Worm (Caenorhabditis elegans) whole organism, late embryonic: ENCODE measurements around the gene col-161.
A peak's percentile ranks its signal among the peaks of the same experiment; 100 is the strongest.

Experiments
- K09A11.1 ChIP-seq: sonication (generic microtip); optimal IDR thresholded peaks from 2 replicates; lab custom pipeline; 2017; ENCODE audit warnings: antibody characterized with exemption, mild to moderate bottlenecking, missing genetic modification characterization, missing compliant biosample characterization; ENCODE audit not compliant: insufficient read depth
- ahr-1 ChIP-seq: sonication (generic microtip); optimal IDR thresholded peaks from 2 replicates; lab custom pipeline; 2016; ENCODE audit warnings: missing genetic modification characterization, missing compliant biosample characterization
- ama-1 ChIP-seq: fragments of 150-350 bp; optimal IDR thresholded peaks from 2 replicates; lab custom pipeline; 2014
- ceh-14 ChIP-seq: sonication (generic microtip); optimal IDR thresholded peaks from 2 replicates; lab custom pipeline; 2016; ENCODE audit warnings: missing genotype, missing genetic modification characterization, missing compliant biosample characterization
- ceh-18 ChIP-seq: sonication (generic microtip); optimal IDR thresholded peaks from 2 replicates; lab custom pipeline; 2016; ENCODE audit warnings: missing genetic modification characterization, missing compliant biosample characterization
- ceh-19 ChIP-seq: fragments of 200-800 bp; sonication (Bioruptor generic); optimal IDR thresholded peaks from 2 replicates; lab custom pipeline; 2018; ENCODE audit warnings: mild to moderate bottlenecking, missing genetic modification characterization, missing compliant biosample characterization
- ceh-22 ChIP-seq: sonication (generic microtip); optimal IDR thresholded peaks from 2 replicates; lab custom pipeline; 2017; ENCODE audit warnings: missing biosample characterization, missing genetic modification characterization
- ceh-30 ChIP-seq: fragments of 150-350 bp; optimal IDR thresholded peaks from 2 replicates; lab custom pipeline; 2014; ENCODE audit warnings: missing biosample characterization, missing genetic modification characterization
- ceh-31 ChIP-seq: sonication (generic microtip); optimal IDR thresholded peaks from 2 replicates; lab custom pipeline; 2016; ENCODE audit warnings: missing genetic modification characterization, missing compliant biosample characterization
- ceh-34 ChIP-seq: sonication (generic microtip); optimal IDR thresholded peaks from 2 replicates; lab custom pipeline; 2016; ENCODE audit warnings: mild to moderate bottlenecking, missing genetic modification characterization, missing compliant biosample characterization
- ceh-6 ChIP-seq: fragments of 200-800 bp; sonication (Bioruptor generic); optimal IDR thresholded peaks from 2 replicates; lab custom pipeline; 2018; ENCODE audit warnings: mild to moderate bottlenecking, missing genetic modification characterization, missing compliant biosample characterization
- che-1 ChIP-seq: sonication (generic microtip); optimal IDR thresholded peaks from 2 replicates; lab custom pipeline; 2016; ENCODE audit warnings: mild to moderate bottlenecking, missing genetic modification characterization, missing compliant biosample characterization
- dve-1 ChIP-seq: sonication (generic microtip); optimal IDR thresholded peaks from 2 replicates; lab custom pipeline; 2017; ENCODE audit warnings: antibody characterized with exemption, mild to moderate bottlenecking, missing genetic modification characterization, missing compliant biosample characterization
- ets-4 ChIP-seq: sonication (generic microtip); optimal IDR thresholded peaks from 2 replicates; lab custom pipeline; 2016; ENCODE audit warnings: missing genetic modification characterization, missing compliant biosample characterization
- eyg-1 ChIP-seq: sonication (generic microtip); optimal IDR thresholded peaks from 2 replicates; lab custom pipeline; 2016; ENCODE audit warnings: missing genotype, missing genetic modification characterization, missing compliant biosample characterization
- fkh-6 ChIP-seq: sonication (generic microtip); optimal IDR thresholded peaks from 2 replicates; lab custom pipeline; 2016; ENCODE audit warnings: missing genetic modification characterization, missing compliant biosample characterization
- hlh-15 ChIP-seq: sonication (generic microtip); optimal IDR thresholded peaks from 2 replicates; lab custom pipeline; 2016; ENCODE audit warnings: missing genetic modification characterization, missing compliant biosample characterization
- hlh-6 ChIP-seq: sonication (generic microtip); optimal IDR thresholded peaks from 2 replicates; lab custom pipeline; 2016; ENCODE audit warnings: missing genotype, missing genetic modification characterization, missing compliant biosample characterization
- hlh-8 ChIP-seq: sonication (generic microtip); optimal IDR thresholded peaks from 2 replicates; lab custom pipeline; 2016; ENCODE audit warnings: missing genotype, missing genetic modification characterization, missing compliant biosample characterization
- lim-6 ChIP-seq: sonication (generic microtip); optimal IDR thresholded peaks from 2 replicates; lab custom pipeline; 2016; ENCODE audit warnings: missing genetic modification characterization, missing compliant biosample characterization
- nfya-1 ChIP-seq: sonication (generic microtip); optimal IDR thresholded peaks from 2 replicates; lab custom pipeline; 2017; ENCODE audit warnings: missing genetic modification characterization, mild to moderate bottlenecking, missing compliant biosample characterization, antibody characterized with exemption, moderate library complexity
- npax-4 ChIP-seq: sonication (generic microtip); optimal IDR thresholded peaks from 2 replicates; lab custom pipeline; 2016; ENCODE audit warnings: missing genetic modification characterization, missing compliant biosample characterization
- pag-3 ChIP-seq: sonication (generic microtip); optimal IDR thresholded peaks from 2 replicates; lab custom pipeline; 2016; ENCODE audit warnings: missing compliant biosample characterization, missing genetic modification characterization, borderline replicate concordance
- pax-1 ChIP-seq: fragments of 150-350 bp; optimal IDR thresholded peaks from 2 replicates; lab custom pipeline; 2014; ENCODE audit warnings: missing biosample characterization, missing genetic modification characterization
- pqm-1 ChIP-seq: sonication (generic microtip); optimal IDR thresholded peaks from 2 replicates; lab custom pipeline; 2016; ENCODE audit warnings: missing genetic modification characterization, missing compliant biosample characterization
- ref-2 ChIP-seq: sonication (generic microtip); optimal IDR thresholded peaks from 2 replicates; lab custom pipeline; 2016; ENCODE audit warnings: missing genetic modification characterization, missing compliant biosample characterization
- rnt-1 ChIP-seq: sonication (generic microtip); optimal IDR thresholded peaks from 2 replicates; lab custom pipeline; 2016; ENCODE audit warnings: missing genetic modification characterization, missing compliant biosample characterization
- sdc-2 ChIP-seq: sonication (generic microtip); optimal IDR thresholded peaks from 2 replicates; lab custom pipeline; 2016; ENCODE audit warnings: missing genotype, missing genetic modification characterization, missing compliant biosample characterization
- sox-4 ChIP-seq: sonication (generic microtip); optimal IDR thresholded peaks from 2 replicates; lab custom pipeline; 2017; ENCODE audit warnings: mild to moderate bottlenecking, missing genetic modification characterization, inconsistent platforms, missing compliant biosample characterization
- syd-9 ChIP-seq: sonication (generic microtip); optimal IDR thresholded peaks from 2 replicates; lab custom pipeline; 2016; ENCODE audit warnings: mild to moderate bottlenecking, missing genetic modification characterization, moderate library complexity, missing compliant biosample characterization
- tbx-7 ChIP-seq: sonication (generic microtip); optimal IDR thresholded peaks from 2 replicates; lab custom pipeline; 2016; ENCODE audit warnings: missing genotype, missing genetic modification characterization, missing compliant biosample characterization
- ttx-3 ChIP-seq: sonication (generic microtip); optimal IDR thresholded peaks from 2 replicates; lab custom pipeline; 2016; ENCODE audit warnings: missing genetic modification reagents, missing genetic modification characterization, missing compliant biosample characterization
- unc-3 ChIP-seq, 2 experiments: fragments of 200-800 bp in 1 of 2; sonication (Bioruptor generic) in 1 of 2; sonication (generic microtip) in 1 of 2; conservative IDR thresholded peaks in 1 of 2; optimal IDR thresholded peaks in 1 of 2; 2 replicates each; pipeline versions ENCODE4 v1.3.6 to Lab custom; 2016 to 2022; ENCODE audit warnings: missing compliant biosample characterization in 2 of 2, missing genetic modification characterization in 2 of 2, missing genetic modification reagents in 1 of 2
- unc-55 ChIP-seq: sonication (generic microtip); optimal IDR thresholded peaks from 2 replicates; lab custom pipeline; 2017; ENCODE audit warnings: missing biosample characterization, missing genetic modification reagents, missing genetic modification characterization
- unc-86 ChIP-seq: sonication (generic microtip); optimal IDR thresholded peaks from 2 replicates; lab custom pipeline; 2016; ENCODE audit warnings: missing genetic modification characterization, missing compliant biosample characterization

The col-161 gene

ce11 chrV:13351773-13352172 lies 34.0 kb upstream of the col-161 start:
- TF ChIP-seq unc-55 (GFP tag; lab: Kevin White, UChicago) (peak; percentile 31), hlh-15 (tag; lab: Kevin White, UChicago) (no peak)

- TF ChIP-seq lim-6 (tag; lab: Kevin White, UChicago) (no peak), rnt-1 (no peak), npax-4 (tag; lab: Kevin White, UChicago) (no peak), unc-86 (no peak), ceh-14 (tag; lab: Kevin White, UChicago) (no peak), sox-4 (no peak), ceh-19 (GFP tag; lab: Kevin White, UChicago) (no peak), hlh-6 (tag; lab: Kevin White, UChicago) (no peak), pqm-1 (tag; lab: Kevin White, UChicago) (no peak), pax-1 (no peak), ceh-22 (tag; lab: Kevin White, UChicago) (no peak), hlh-8 (tag; lab: Kevin White, UChicago) (no peak)
- TF ChIP-seq, all 69 proteins: peak for 0
Observed at ce11 chrV:13350302-13350701, 32.5 kb upstream of the col-161 start.

DNA sequence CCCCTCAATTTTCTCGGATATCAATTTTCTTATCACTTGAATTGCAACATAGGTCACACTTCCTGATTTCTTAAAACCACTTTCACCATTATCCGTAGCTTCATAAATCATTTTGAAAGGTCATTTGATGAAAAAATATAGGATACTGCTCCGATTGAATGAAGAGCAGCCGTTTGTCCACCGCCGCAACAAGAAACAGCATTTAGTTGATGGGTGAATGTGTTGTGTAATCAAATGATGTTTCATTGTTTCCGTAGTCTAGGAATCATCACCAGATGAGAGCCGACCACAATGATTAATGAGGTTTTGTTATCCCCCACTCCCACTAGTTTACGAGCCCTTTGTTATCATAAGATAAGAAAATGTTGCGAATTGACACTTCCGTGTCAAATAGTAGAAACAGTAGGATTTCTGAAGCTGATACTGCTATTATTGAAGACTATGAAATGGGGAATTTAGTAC lies 28.1 kb upstream of the col-161 start, which contains the start of gene twk-43:
twk-43 (plus strand) TSS at position 412 of the 462 bp plus-strand sequence.
- TF ChIP-seq ceh-30 (tag; lab: Kevin White, UChicago) = no peak
- TF ChIP-seq unc-86 = no peak
- peak; percentile 64 for TF ChIP-seq rnt-1
- TF ChIP-seq tbx-7 (tag; lab: Kevin White, UChicago) = no peak
- no peak for TF ChIP-seq syd-9
- TF ChIP-seq ceh-18 (tag; lab: Kevin White, UChicago) = peak; percentile 32
- TF ChIP-seq ref-2 (tag; lab: Kevin White, UChicago) = no peak
- TF ChIP-seq unc-55 (GFP tag; lab: Kevin White, UChicago) = peak; percentile 43

ce11 chrV:13342235-13342634 lies 24.4 kb upstream of the col-161 start:
- no peak for TF ChIP-seq ahr-1 (tag; lab: Kevin White, UChicago)
- no peak for TF ChIP-seq ceh-6
- no peak for TF ChIP-seq ceh-31 (tag; lab: Kevin White, UChicago)
- TF ChIP-seq fkh-6 (tag; lab: Kevin White, UChicago) = no peak
- TF ChIP-seq sdc-2 (tag; lab: Kevin White, UChicago) = no peak
- TF ChIP-seq nfya-1 (tag; lab: Kevin White, UChicago) = no peak
- no peak for TF ChIP-seq ceh-34 (tag; lab: Kevin White, UChicago)
- no peak for TF ChIP-seq eyg-1 (tag; lab: Kevin White, UChicago)
- TF ChIP-seq hlh-6 (tag; lab: Kevin White, UChicago) = no peak
- no peak for TF ChIP-seq ets-4 (tag; lab: Kevin White, UChicago)
- TF ChIP-seq K09A11.1 (tag; lab: Kevin White, UChicago) = no peak
- no peak for TF ChIP-seq ama-1 (lab: Kevin White, UChicago)
- no peak for TF ChIP-seq ceh-22 (tag; lab: Kevin White, UChicago)
- TF ChIP-seq pag-3 (tag; lab: Kevin White, UChicago) = no peak
- TF ChIP-seq dve-1 = no peak
- no peak for TF ChIP-seq ceh-19 (GFP tag; lab: Kevin White, UChicago)
- no peak for TF ChIP-seq unc-3 (GFP tag; conservative IDR thresholded peaks at IDR 0.05; lab: Robert Waterston, UW)
- no peak for TF ChIP-seq unc-3 (tag; optimal IDR thresholded peaks at IDR 0.05; lab: Kevin White, UChicago)
- TF ChIP-seq che-1 (tag; lab: Kevin White, UChicago) = no peak
- no peak for TF ChIP-seq ttx-3 (tag; lab: Kevin White, UChicago)
- TF ChIP-seq tbx-7 (tag; lab: Kevin White, UChicago) = no peak
